Worm (Caenorhabditis elegans) whole organism, L1 larva: ENCODE data around the gene nlp-58.

ENCODE experiments used
- ceh-88 ChIP-seq: fragments of 200-800 bp; sonication (Bioruptor generic); IDR thresholded peaks from 2 replicates; pipeline ENCODE4 v1.3.6; 2022; ENCODE audit warnings: missing genetic modification characterization, missing compliant biosample characterization
- efl-1 ChIP-seq, 4 experiments: fragments of 150-350 bp; optimal IDR thresholded peaks in 3 of 4; peaks in 1 of 4; 1 replicate in 1 of 4; 2 replicates in 3 of 4; lab custom pipeline; 2014; ENCODE audit warnings: missing biosample characterization in 2 of 4, missing genetic modification characterization in 2 of 4, missing genetic modification reagents in 2 of 4
- elt-2 ChIP-seq: sonication (generic microtip); optimal IDR thresholded peaks from 2 replicates; lab custom pipeline; 2016; ENCODE audit warnings: missing genetic modification characterization, mild to moderate bottlenecking, inconsistent platforms, missing compliant biosample characterization, missing genetic modification reagents
- lin-13 ChIP-seq: fragments of 150-350 bp; optimal IDR thresholded peaks from 2 replicates; lab custom pipeline; 2014; ENCODE audit warnings: missing biosample characterization, missing genetic modification reagents, missing genetic modification characterization
- mdl-1 ChIP-seq, 2 experiments: fragments of 150-350 bp; optimal IDR thresholded peaks; 2 replicates each; lab custom pipeline; 2014 to 2017; ENCODE audit warnings: missing biosample characterization in 2 of 2, missing genetic modification characterization in 2 of 2, inconsistent platforms in 1 of 2
- nhr-20 ChIP-seq: sonication (generic microtip); optimal IDR thresholded peaks from 2 replicates; lab custom pipeline; 2016; ENCODE audit warnings: mild to moderate bottlenecking, missing genetic modification characterization, missing compliant biosample characterization
- nhr-76 ChIP-seq: sonication (generic microtip); optimal IDR thresholded peaks from 2 replicates; lab custom pipeline; 2017; ENCODE audit warnings: missing biosample characterization, missing genetic modification characterization
- nhr-77 ChIP-seq: fragments of 150-350 bp; optimal IDR thresholded peaks from 2 replicates; lab custom pipeline; 2014; ENCODE audit warnings: missing biosample characterization, missing genetic modification characterization
- sup-37 ChIP-seq: fragments of 200-800 bp; sonication (Bioruptor generic); optimal IDR thresholded peaks from 2 replicates; lab custom pipeline; 2018; ENCODE audit warnings: mild to moderate bottlenecking, missing genetic modification characterization, missing compliant biosample characterization
- zag-1 ChIP-seq: fragments of 150-350 bp; optimal IDR thresholded peaks from 2 replicates; lab custom pipeline; 2014; ENCODE audit warnings: missing biosample characterization, missing genetic modification characterization

- no peak for TF ChIP-seq nhr-20 (tag; lab: Kevin White, UChicago)
- TF ChIP-seq nhr-76, result no peak
- no peak for TF ChIP-seq nhr-77 (tag; lab: Kevin White, UChicago)
- TF ChIP-seq ceh-88 (GFP tag; lab: Robert Waterston, UW), result no peak
- no peak for TF ChIP-seq elt-2 (tag; lab: Kevin White, UChicago)
- TF ChIP-seq mdl-1 (tag; optimal IDR thresholded peaks at IDR 0.05; lab: Kevin White, UChicago), result no peak
- TF ChIP-seq zag-1 (tag; lab: Kevin White, UChicago), result no peak
- TF ChIP-seq efl-1 (optimal IDR thresholded peaks at IDR 0.05; lab: Kevin White, UChicago), result no peak
- no peak for TF ChIP-seq efl-1 (GFP tag; optimal IDR thresholded peaks at IDR 0.05 in 1 of 2; lab: Kevin White, UChicago)
- TF ChIP-seq lin-13 (GFP tag; lab: Kevin White, UChicago), result no peak
- no peak for TF ChIP-seq sup-37 (GFP tag; lab: Kevin White, UChicago)
These were observed 47.6 kb downstream of the nlp-58 start for ce11 chrV:9901119-9901518.
